Fruit fly (Drosophila melanogaster) S2 (cell line): ENCODE results near the gene beat-Ic.

Source experiments
- CG8478 ChIP-seq: fragments of >200 bp; optimal IDR thresholded peaks from 2 replicates; lab custom pipeline; 2018
- CTCF ChIP-seq, 2 experiments: fragments of >200 bp; optimal IDR thresholded peaks; 2 replicates each; lab custom pipeline; 2018

DNA sequence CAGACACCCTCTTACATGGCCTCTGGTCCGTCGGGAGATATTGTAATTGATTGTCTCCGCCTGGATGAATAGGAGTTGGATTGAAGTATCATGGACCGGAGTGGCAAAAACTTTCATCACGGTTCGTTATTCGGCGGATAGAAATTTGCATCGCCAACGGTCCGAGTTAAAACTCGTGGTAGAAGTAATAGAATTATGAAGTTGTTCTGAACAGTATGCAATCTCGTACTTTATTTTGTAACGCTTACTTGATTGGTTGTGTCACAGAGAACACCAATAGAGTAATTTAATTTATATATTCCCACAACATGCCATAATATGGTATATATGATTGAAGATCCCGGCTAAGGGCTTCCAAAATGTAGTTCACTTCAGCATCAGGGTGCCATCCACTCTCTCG, 3.9 kb downstream of the beat-Ic start, which contains the start of the genes CG13245 and CG43816:
- no peak for TF ChIP-seq CG8478
- TF ChIP-seq CTCF (optimal IDR thresholded peaks at IDR 0.05; lab: Kevin White, UChicago): no peak
